Fruit fly (Drosophila melanogaster): ENCODE data around the gene mRpS24.

Gene mRpS24

dm6 chr3R:24122369-24122768 lies 41.0 kb downstream of the mRpS24 start:
- no peak for TF ChIP-seq Dad (GFP tag; optimal IDR thresholded peaks at IDR 0.05)
- no peak for TF ChIP-seq CG4424 (GFP tag; optimal IDR thresholded peaks at IDR 0.05)
- no peak for TF ChIP-seq HmgD (GFP tag; optimal IDR thresholded peaks at IDR 0.05)
- TF ChIP-seq CG11093 (GFP tag; IDR thresholded peaks at IDR 0.05) = no peak
- TF ChIP-seq Ravus (GFP tag; IDR thresholded peaks at IDR 0.05) = no peak
- no peak for TF ChIP-seq lab (GFP tag; optimal IDR thresholded peaks at IDR 0.05)
- TF ChIP-seq CG8924 (tag; optimal IDR thresholded peaks at IDR 0.05) = no peak
- no peak for TF ChIP-seq wor (GFP tag; IDR thresholded peaks at IDR 0.05)
- no peak for TF ChIP-seq CG8388 (GFP tag; optimal IDR thresholded peaks at IDR 0.05)
- TF ChIP-seq usp (GFP tag; optimal IDR thresholded peaks at IDR 0.05) = no peak
- no peak for TF ChIP-seq zen2 (GFP tag; IDR thresholded peaks at IDR 0.05; ENCODE audit: partially characterized antibody)
- TF ChIP-seq tgo (GFP tag; IDR thresholded peaks at IDR 0.05) = no peak
- TF ChIP-seq CG11560 (tag; IDR thresholded peaks at IDR 0.05) = no peak
- TF ChIP-seq CG14050 (GFP tag; IDR thresholded peaks at IDR 0.05) = no peak
- TF ChIP-seq BEAF-32 (GFP tag; optimal IDR thresholded peaks at IDR 0.05) = no peak

dm6 chr3R:24121669-24122068 lies 41.7 kb downstream of the mRpS24 start:
- TF ChIP-seq CG8281 (tag; optimal IDR thresholded peaks at IDR 0.05) (no peak), Dip2 (GFP tag; IDR thresholded peaks at IDR 0.05) (0 out of 2 replicates have a peak, but pooled peaks have one; percentile 5), CG4404 (GFP tag; IDR thresholded peaks at IDR 0.05) (0 out of 2 replicates have a peak, but pooled peaks have one; percentile 11), CG11456 (GFP tag; IDR thresholded peaks at IDR 0.05) (0 out of 3 replicates have a peak, but pooled peaks have one; percentile 15)

dm6 chr3R:24116972-24117371 lies 46.4 kb downstream of the mRpS24 start:
- TF ChIP-seq D (optimal IDR thresholded peaks at IDR 0.05) (no peak), D (GFP tag; optimal IDR thresholded peaks at IDR 0.05) (no peak), CG4820 (GFP tag; optimal IDR thresholded peaks at IDR 0.05) (no peak), psq (GFP tag; optimal IDR thresholded peaks at IDR 0.05) (no peak), crc (GFP tag; optimal IDR thresholded peaks at IDR 0.05) (no peak), zfh2 (GFP tag; optimal IDR thresholded peaks at IDR 0.05) (no peak), CG12391 (tag; optimal IDR thresholded peaks at IDR 0.05) (no peak), ci (GFP tag; IDR thresholded peaks at IDR 0.05) (no peak), Hsf (GFP tag; optimal IDR thresholded peaks at IDR 0.05) (no peak), Drgx (GFP tag; IDR thresholded peaks at IDR 0.05) (peak; percentile 42; the same call in 1 of the 2 replicates), dmrt99B (tag; optimal IDR thresholded peaks at IDR 0.05) (no peak), bigmax (GFP tag; optimal IDR thresholded peaks at IDR 0.05) (no peak), nom (GFP tag; optimal IDR thresholded peaks at IDR 0.05) (peak; percentile 88), esg (GFP tag; conservative IDR thresholded peaks at IDR 0.05) (no peak), chinmo (GFP tag; IDR thresholded peaks at IDR 0.05; ENCODE audit: partially characterized antibody) (peak; percentile 74; the same call in 1 of the 4 replicates), fd96Cb (tag; optimal IDR thresholded peaks at IDR 0.05) (no peak), CG12236 (GFP tag; optimal IDR thresholded peaks at IDR 0.05) (no peak), Hr51 (GFP tag; optimal IDR thresholded peaks at IDR 0.05) (no peak), Atf6 (GFP tag; IDR thresholded peaks at IDR 0.05) (no peak), vfl (GFP tag; optimal IDR thresholded peaks at IDR 0.05) (no peak), CG3838 (GFP tag; optimal IDR thresholded peaks at IDR 0.05) (no peak), Dref (GFP tag; IDR thresholded peaks at IDR 0.05) (no peak), Deaf1 (tag; optimal IDR thresholded peaks at IDR 0.05) (peak; percentile 71), tin (GFP tag; optimal IDR thresholded peaks at IDR 0.05) (no peak), CG10209 (GFP tag; optimal IDR thresholded peaks at IDR 0.05) (no peak), CG6254 (GFP tag; optimal IDR thresholded peaks at IDR 0.05) (no peak), Pdp1 (GFP tag; optimal IDR thresholded peaks at IDR 0.05) (peak in 1 of 2 experiments; percentile 48), CG34376 (GFP tag; optimal IDR thresholded peaks at IDR 0.05) (peak; percentile 62), croc (GFP tag; conservative IDR thresholded peaks at IDR 0.05) (no peak), rib (GFP tag; IDR thresholded peaks at IDR 0.05) (no peak), sug (tag; optimal IDR thresholded peaks at IDR 0.05) (peak; percentile 71)
